Fruit fly (Drosophila melanogaster): ENCODE results near the gene grass.

The grass gene

dm6 chr3R:27175710-27176109 lies 18.0 kb downstream of the grass start (continued):
- TF ChIP-seq eg (GFP tag; IDR thresholded peaks at IDR 0.05) (no peak), CG8119 (GFP tag; IDR thresholded peaks at IDR 0.05) (peak; percentile 67; the same call in 2 of the 3 replicates), ss (GFP tag; optimal IDR thresholded peaks at IDR 0.05) (peak in 1 of 2 experiments; percentile 32), CG11762 (GFP tag; optimal IDR thresholded peaks at IDR 0.05; ENCODE audit: insufficient read depth) (peak; percentile 18), fd85E (GFP tag; optimal IDR thresholded peaks at IDR 0.05) (no peak), Met (GFP tag; optimal IDR thresholded peaks at IDR 0.05) (peak; percentile 28), CG16779 (tag; optimal IDR thresholded peaks at IDR 0.05) (peak; percentile 13), OdsH (GFP tag; optimal IDR thresholded peaks at IDR 0.05) (peak; percentile 25), CG10669 (GFP tag; optimal IDR thresholded peaks at IDR 0.05) (peak; percentile 46), topi (GFP tag; optimal IDR thresholded peaks at IDR 0.05) (peak; percentile 27), CG6854 (GFP tag; optimal IDR thresholded peaks at IDR 0.05) (no peak), cyc (GFP tag; optimal IDR thresholded peaks at IDR 0.05) (peak; percentile 31), Eip93F (GFP tag; optimal IDR thresholded peaks at IDR 0.05) (no peak), Blimp-1 (GFP tag; optimal IDR thresholded peaks at IDR 0.05) (peak; percentile 49), CG32006 (GFP tag; optimal IDR thresholded peaks at IDR 0.05) (peak; percentile 66), CG6808 (GFP tag; optimal IDR thresholded peaks at IDR 0.05) (peak; percentile 62)

dm6 chr3R:27177567-27177966 lies 19.8 kb downstream of the grass start:
- TF ChIP-seq CG31627 (GFP tag; optimal IDR thresholded peaks at IDR 0.05): no peak
- TF ChIP-seq fkh (GFP tag; optimal IDR thresholded peaks at IDR 0.05): no peak
- no peak for TF ChIP-seq Sox15 (GFP tag; optimal IDR thresholded peaks at IDR 0.05)
- no peak for TF ChIP-seq Hr39 (GFP tag; optimal IDR thresholded peaks at IDR 0.05)
- TF ChIP-seq CG6792 (GFP tag; optimal IDR thresholded peaks at IDR 0.05): peak; percentile 48
- peak; percentile 16 for TF ChIP-seq CG8632 (GFP tag; optimal IDR thresholded peaks at IDR 0.05)
- peak; percentile 75 for TF ChIP-seq Eip78C (GFP tag)
- peak; percentile 48; the same call in 1 of the 2 replicates for TF ChIP-seq CG15336 (GFP tag; IDR thresholded peaks at IDR 0.05)
- TF ChIP-seq pdm3 (GFP tag; optimal IDR thresholded peaks at IDR 0.05): no peak
- TF ChIP-seq Met (GFP tag; optimal IDR thresholded peaks at IDR 0.05): peak; percentile 39
- TF ChIP-seq CG11294 (GFP tag; IDR thresholded peaks at IDR 0.05): no peak
- peak; percentile 29 for TF ChIP-seq CG10669 (GFP tag; optimal IDR thresholded peaks at IDR 0.05)
- TF ChIP-seq svp (GFP tag): peak; percentile 62
- TF ChIP-seq Gug (GFP tag; IDR thresholded peaks at IDR 0.05): no peak
- peak; percentile 62 for TF ChIP-seq Ets96B (tag; optimal IDR thresholded peaks at IDR 0.05)
- TF ChIP-seq lz (GFP tag; optimal IDR thresholded peaks at IDR 0.05): peak; percentile 13
- TF ChIP-seq net (GFP tag; optimal IDR thresholded peaks at IDR 0.05): peak; percentile 18
- TF ChIP-seq CG3032 (tag; optimal IDR thresholded peaks at IDR 0.05): peak; percentile 54
- TF ChIP-seq Blimp-1 (GFP tag; optimal IDR thresholded peaks at IDR 0.05): peak; percentile 8
- peak; percentile 50 for TF ChIP-seq CG6808 (GFP tag; optimal IDR thresholded peaks at IDR 0.05)
- peak; percentile 31 to 76 for TF ChIP-seq ss (GFP tag; optimal IDR thresholded peaks at IDR 0.05)
- no peak for TF ChIP-seq CG11762 (GFP tag; optimal IDR thresholded peaks at IDR 0.05; ENCODE audit: insufficient read depth)
- TF ChIP-seq CG32006 (GFP tag; optimal IDR thresholded peaks at IDR 0.05): peak; percentile 17
- no peak for TF ChIP-seq CG9139 (GFP tag; optimal IDR thresholded peaks at IDR 0.05)
- no peak for TF ChIP-seq Hr38 (GFP tag; optimal IDR thresholded peaks at IDR 0.05)
- TF ChIP-seq Eip75B (GFP tag; optimal IDR thresholded peaks at IDR 0.05): peak; percentile 24
- peak; percentile 50 for TF ChIP-seq OdsH (GFP tag; optimal IDR thresholded peaks at IDR 0.05)
- TF ChIP-seq fd59A (GFP tag; optimal IDR thresholded peaks at IDR 0.05): peak; percentile 35
- TF ChIP-seq CG34406 (GFP tag; optimal IDR thresholded peaks at IDR 0.05): peak; percentile 42
- no peak for TF ChIP-seq CG6163 (GFP tag; IDR thresholded peaks at IDR 0.05)
- TF ChIP-seq achi (GFP tag; optimal IDR thresholded peaks at IDR 0.05): peak; percentile 51
- TF ChIP-seq cyc (GFP tag; optimal IDR thresholded peaks at IDR 0.05): peak; percentile 13
- TF ChIP-seq CG10631 (GFP tag; optimal IDR thresholded peaks at IDR 0.05): peak; percentile 55
- TF ChIP-seq CG6276 (GFP tag; optimal IDR thresholded peaks at IDR 0.05): no peak
- no peak for TF ChIP-seq CG8319 (GFP tag; optimal IDR thresholded peaks at IDR 0.05)
- peak; percentile 39 for TF ChIP-seq CG3919 (GFP tag; optimal IDR thresholded peaks at IDR 0.05)
- TF ChIP-seq Hr4 (GFP tag; optimal IDR thresholded peaks at IDR 0.05): no peak
- peak; percentile 46 for TF ChIP-seq dsx (GFP tag; optimal IDR thresholded peaks at IDR 0.05; ENCODE audit: poor library complexity, severe bottlenecking)
- TF ChIP-seq acj6 (GFP tag; optimal IDR thresholded peaks at IDR 0.05): peak; percentile 56
- TF ChIP-seq vri (GFP tag; optimal IDR thresholded peaks at IDR 0.05): peak; percentile 7
- TF ChIP-seq esn (GFP tag; optimal IDR thresholded peaks at IDR 0.05): peak; percentile 47
- no peak for TF ChIP-seq CG4318 (GFP tag; optimal IDR thresholded peaks at IDR 0.05)
